Worm (Caenorhabditis elegans) whole organism, L4 larva: Measurements from ENCODE around the gene apc-11.
A peak's percentile ranks its signal among the peaks of the same experiment; 100 is the strongest.

Experiments used
- D1046.2 ChIP-seq: fragments of 200-800 bp; sonication (Bioruptor generic); IDR thresholded peaks from 2 replicates; pipeline ENCODE4 v1.3.6; 2022; ENCODE audit warnings: missing genetic modification characterization, missing compliant biosample characterization
- F10B5.3 ChIP-seq: sonication (generic microtip); optimal IDR thresholded peaks from 2 replicates; lab custom pipeline; 2016; ENCODE audit warnings: mild to moderate bottlenecking, missing genetic modification characterization, missing compliant biosample characterization
- R02D3.7 ChIP-seq: fragments of 150-350 bp; sonication (generic microtip); optimal IDR thresholded peaks from 3 replicates; lab custom pipeline; 2014; ENCODE audit warnings: missing biosample characterization, missing genetic modification characterization
- Y105C5A.15 ChIP-seq: fragments of 200-800 bp; sonication (Bioruptor generic); IDR thresholded peaks from 2 replicates; pipeline ENCODE4 v1.3.6; 2022; ENCODE audit warnings: missing genetic modification characterization, missing compliant biosample characterization
- Y5F2A.4 ChIP-seq: fragments of 200-800 bp; sonication (Bioruptor generic); optimal IDR thresholded peaks from 2 replicates; lab custom pipeline; 2018; ENCODE audit warnings: mild to moderate bottlenecking, missing genetic modification characterization, missing compliant biosample characterization
- aha-1 ChIP-seq: fragments of 150-350 bp; peaks from one replicate; lab custom pipeline; 2014; ENCODE audit warnings: missing biosample characterization, missing genetic modification characterization
- ama-1 ChIP-seq: fragments of 150-350 bp; optimal IDR thresholded peaks from 2 replicates; lab custom pipeline; 2014; ENCODE audit warnings: inconsistent platforms, mixed read lengths
- ceh-20 ChIP-seq: fragments of 200-800 bp; sonication (Bioruptor generic); IDR thresholded peaks from 2 replicates; pipeline ENCODE4 v1.3.6; 2022; ENCODE audit warnings: missing genetic modification reagents, missing genetic modification characterization, missing compliant biosample characterization
- ceh-32 ChIP-seq: sonication (generic microtip); optimal IDR thresholded peaks from 2 replicates; lab custom pipeline; 2016; ENCODE audit warnings: mild to moderate bottlenecking, missing genetic modification characterization, missing compliant biosample characterization; ENCODE audit not compliant: poor library complexity
- ceh-82 ChIP-seq: sonication (generic microtip); optimal IDR thresholded peaks from 2 replicates; lab custom pipeline; 2017; ENCODE audit warnings: missing biosample characterization, missing genetic modification characterization
- ces-1 ChIP-seq: fragments of 150-350 bp; sonication (generic microtip); optimal IDR thresholded peaks from 4 replicates; lab custom pipeline; 2014; ENCODE audit warnings: missing biosample characterization, missing genetic modification reagents, missing genetic modification characterization
- cey-2 ChIP-seq: sonication (generic microtip); optimal IDR thresholded peaks from 3 replicates; lab custom pipeline; 2017; ENCODE audit warnings: missing genetic modification characterization, mild to moderate bottlenecking, missing compliant biosample characterization, antibody characterized with exemption, borderline replicate concordance; ENCODE audit not compliant: insufficient read depth
- daf-12 ChIP-seq: fragments of 150-350 bp; optimal IDR thresholded peaks from 2 replicates; lab custom pipeline; 2014; ENCODE audit warnings: missing biosample characterization, missing genetic modification reagents, missing genetic modification characterization
- daf-8 ChIP-seq: fragments of 200-800 bp; sonication (Bioruptor generic); IDR thresholded peaks from 2 replicates; pipeline ENCODE4 v1.3.6; 2022; ENCODE audit warnings: missing genetic modification characterization, missing compliant biosample characterization
- dmd-8 ChIP-seq: fragments of 200-800 bp; sonication (Bioruptor generic); IDR thresholded peaks from 2 replicates; pipeline ENCODE4 v1.3.6; 2022; ENCODE audit warnings: missing genetic modification characterization, missing compliant biosample characterization
- dmd-9 ChIP-seq: fragments of 200-800 bp; sonication (Bioruptor generic); IDR thresholded peaks from 2 replicates; pipeline ENCODE4 v1.3.6; 2022; ENCODE audit warnings: missing genetic modification reagents, missing genetic modification characterization, missing compliant biosample characterization
- duxl-1 ChIP-seq: sonication (generic microtip); optimal IDR thresholded peaks from 2 replicates; lab custom pipeline; 2016; ENCODE audit warnings: mild to moderate bottlenecking, missing genetic modification characterization, moderate library complexity, missing compliant biosample characterization; ENCODE audit not compliant: poor library complexity
- dve-1 ChIP-seq: sonication (generic microtip); optimal IDR thresholded peaks from 2 replicates; lab custom pipeline; 2017; ENCODE audit warnings: antibody characterized with exemption, mild to moderate bottlenecking, missing genetic modification characterization, missing compliant biosample characterization; ENCODE audit not compliant: insufficient read depth
- egl-43 ChIP-seq: fragments of 200-800 bp; sonication (Bioruptor generic); IDR thresholded peaks from 2 replicates; pipeline ENCODE4 v1.3.6; 2022; ENCODE audit warnings: missing genetic modification reagents, missing genetic modification characterization, missing compliant biosample characterization
- hlh-11 ChIP-seq: fragments of 200-800 bp; sonication (Bioruptor generic); optimal IDR thresholded peaks from 2 replicates; lab custom pipeline; 2018; ENCODE audit warnings: mild to moderate bottlenecking, missing genetic modification characterization, missing compliant biosample characterization
- hlh-30 ChIP-seq: sonication (generic microtip); optimal IDR thresholded peaks from 2 replicates; lab custom pipeline; 2017; ENCODE audit warnings: antibody characterized with exemption, mild to moderate bottlenecking, missing genetic modification characterization, missing compliant biosample characterization; ENCODE audit not compliant: insufficient read depth
- hmg-1.1 ChIP-seq: fragments of 200-800 bp; sonication (Bioruptor generic); IDR thresholded peaks from 2 replicates; pipeline ENCODE4 v1.3.6; 2022; ENCODE audit warnings: missing genetic modification reagents, missing genetic modification characterization, missing compliant biosample characterization
- lin-39 ChIP-seq: fragments of 150-350 bp; optimal IDR thresholded peaks from 2 replicates; lab custom pipeline; 2014; ENCODE audit warnings: missing biosample characterization, missing genetic modification reagents, missing genetic modification characterization
- lir-3 ChIP-seq: sonication (generic microtip); optimal IDR thresholded peaks from 2 replicates; lab custom pipeline; 2016; ENCODE audit warnings: mild to moderate bottlenecking, missing genetic modification characterization, missing compliant biosample characterization
- lsy-2 ChIP-seq, 2 experiments: fragments of 150-350 bp in 1 of 2; sonication (generic microtip) in 1 of 2; optimal IDR thresholded peaks; 2 replicates each; lab custom pipeline; 2014 to 2017; ENCODE audit warnings: missing biosample characterization in 2 of 2, missing genetic modification characterization in 2 of 2
- madf-5 ChIP-seq, 2 experiments: fragments of 200-800 bp; sonication (Bioruptor generic); IDR thresholded peaks; 2 replicates each; pipeline ENCODE4 v1.3.6; 2022; ENCODE audit warnings: missing compliant biosample characterization in 2 of 2, missing genetic modification characterization in 2 of 2
- madf-9 ChIP-seq: fragments of 200-800 bp; sonication (Bioruptor generic); conservative IDR thresholded peaks from 2 replicates; pipeline ENCODE4 v1.3.6; 2022; ENCODE audit warnings: missing genetic modification reagents, missing genetic modification characterization, missing compliant biosample characterization
- mep-1 ChIP-seq: fragments of 150-350 bp; sonication (generic microtip); optimal IDR thresholded peaks from 3 replicates; lab custom pipeline; 2014; ENCODE audit warnings: missing biosample characterization, missing genetic modification characterization
- mes-2 ChIP-seq: sonication (generic microtip); optimal IDR thresholded peaks from 2 replicates; lab custom pipeline; 2016; ENCODE audit warnings: missing genotype, mild to moderate bottlenecking, missing genetic modification characterization, missing compliant biosample characterization; ENCODE audit not compliant: poor library complexity, severe bottlenecking
- nhr-10 ChIP-seq: fragments of 150-350 bp; optimal IDR thresholded peaks from 2 replicates; lab custom pipeline; 2014; ENCODE audit warnings: missing biosample characterization, missing genetic modification characterization
- nhr-11 ChIP-seq: fragments of 150-350 bp; optimal IDR thresholded peaks from 2 replicates; lab custom pipeline; 2014; ENCODE audit warnings: missing biosample characterization, missing genetic modification characterization
- nhr-111 ChIP-seq: fragments of 200-800 bp; sonication (Bioruptor generic); optimal IDR thresholded peaks from 2 replicates; lab custom pipeline; 2018; ENCODE audit warnings: mild to moderate bottlenecking, missing genetic modification characterization, missing compliant biosample characterization
- nhr-25 ChIP-seq: sonication (generic microtip); optimal IDR thresholded peaks from 2 replicates; lab custom pipeline; 2017; ENCODE audit warnings: missing genetic modification characterization, mild to moderate bottlenecking, missing compliant biosample characterization, antibody characterized with exemption, moderate library complexity, borderline replicate concordance; ENCODE audit not compliant: insufficient read depth
- nhr-28 ChIP-seq: fragments of 150-350 bp; optimal IDR thresholded peaks from 2 replicates; lab custom pipeline; 2014; ENCODE audit warnings: missing biosample characterization, missing genetic modification characterization
- nhr-41 ChIP-seq: fragments of 200-800 bp; sonication (Bioruptor generic); IDR thresholded peaks from 2 replicates; pipeline ENCODE4 v1.3.6; 2022; ENCODE audit warnings: missing genetic modification reagents, missing genetic modification characterization, missing compliant biosample characterization
- nhr-6 ChIP-seq: fragments of 150-350 bp; optimal IDR thresholded peaks from 2 replicates; lab custom pipeline; 2014; ENCODE audit warnings: missing biosample characterization, missing genetic modification characterization
- nhr-76 ChIP-seq: fragments of 150-350 bp; optimal IDR thresholded peaks from 2 replicates; lab custom pipeline; 2014; ENCODE audit warnings: missing biosample characterization, missing genetic modification characterization
- rbr-2 ChIP-seq: sonication (generic microtip); optimal IDR thresholded peaks from 2 replicates; lab custom pipeline; 2016; ENCODE audit warnings: missing genotype, missing genetic modification characterization, missing compliant biosample characterization
- sdz-12 ChIP-seq: fragments of 200-800 bp; sonication (Bioruptor generic); optimal IDR thresholded peaks from 2 replicates; lab custom pipeline; 2018; ENCODE audit warnings: mild to moderate bottlenecking, missing genetic modification characterization, missing compliant biosample characterization
- set-16 ChIP-seq: fragments of 200-800 bp; sonication (Bioruptor generic); IDR thresholded peaks from 2 replicates; pipeline ENCODE4 v1.3.6; 2022; ENCODE audit warnings: missing genetic modification reagents, missing genetic modification characterization, missing compliant biosample characterization
- spr-1 ChIP-seq: sonication (generic microtip); optimal IDR thresholded peaks from 2 replicates; lab custom pipeline; 2016; ENCODE audit warnings: mild to moderate bottlenecking, missing genetic modification characterization, missing compliant biosample characterization
- spr-3 ChIP-seq: fragments of 200-800 bp; sonication (Bioruptor generic); optimal IDR thresholded peaks from 2 replicates; lab custom pipeline; 2018; ENCODE audit warnings: mild to moderate bottlenecking, missing genetic modification characterization, missing compliant biosample characterization
- tag-97 ChIP-seq: fragments of 200-800 bp; sonication (Bioruptor generic); IDR thresholded peaks from 2 replicates; pipeline ENCODE4 v1.3.6; 2022; ENCODE audit warnings: missing genetic modification characterization, missing compliant biosample characterization
- tra-1 ChIP-seq: fragments of 200-800 bp; sonication (Bioruptor generic); IDR thresholded peaks from 2 replicates; pipeline ENCODE4 v1.3.6; 2022; ENCODE audit warnings: missing genetic modification reagents, missing genetic modification characterization, missing compliant biosample characterization
- unc-62 ChIP-seq, 3 experiments: fragments of 150-350 bp in 1 of 3; sonication (generic microtip); optimal IDR thresholded peaks in 2 of 3; peaks in 1 of 3; 1 replicate in 1 of 3; 2 replicates in 2 of 3; lab custom pipeline; 2014 to 2017; ENCODE audit warnings: missing biosample characterization in 3 of 3, missing genetic modification characterization in 3 of 3, missing genetic modification reagents in 3 of 3, missing genotype in 1 of 3
- vab-7 ChIP-seq: fragments of 200-800 bp; sonication (Bioruptor generic); IDR thresholded peaks from 2 replicates; pipeline ENCODE4 v1.3.6; 2022; ENCODE audit warnings: missing genetic modification reagents, missing genetic modification characterization, missing compliant biosample characterization
- zag-1 ChIP-seq: fragments of 150-350 bp; optimal IDR thresholded peaks from 2 replicates; lab custom pipeline; 2014; ENCODE audit warnings: missing biosample characterization, missing genetic modification characterization
- zfp-2 ChIP-seq: sonication (generic microtip); optimal IDR thresholded peaks from 2 replicates; lab custom pipeline; 2016; ENCODE audit warnings: mild to moderate bottlenecking, missing genetic modification characterization, missing compliant biosample characterization
- zip-11 ChIP-seq: fragments of 200-800 bp; sonication (Bioruptor generic); IDR thresholded peaks from 2 replicates; pipeline ENCODE4 v1.3.6; 2022; ENCODE audit warnings: missing genetic modification characterization, missing compliant biosample characterization
- ztf-7 ChIP-seq: fragments of 150-350 bp; optimal IDR thresholded peaks from 2 replicates; lab custom pipeline; 2014; ENCODE audit warnings: missing biosample characterization, missing genetic modification characterization

apc-11 gene

ce11 chrIII:4578385-4578903 is 15.8 kb downstream of the apc-11 start, which contains the start of the genes sel-5 and wdr-48:
sel-5 (minus strand) TSS chrIII:4578437.
wdr-48 (plus strand) TSS chrIII:4578853.
- TF ChIP-seq set-16, result no peak
- no peak for TF ChIP-seq ceh-20 (GFP tag; lab: Robert Waterston, UW)
- no peak for TF ChIP-seq spr-3 (GFP tag; lab: Kevin White, UChicago)
- no peak for TF ChIP-seq D1046.2 (GFP tag; lab: Robert Waterston, UW)
- no peak for TF ChIP-seq nhr-41 (GFP tag; lab: Robert Waterston, UW)
- no peak for TF ChIP-seq zag-1 (tag; lab: Kevin White, UChicago)
- no peak for TF ChIP-seq nhr-10
- TF ChIP-seq egl-43 (GFP tag; lab: Robert Waterston, UW), result no peak
- no peak for TF ChIP-seq dmd-9 (GFP tag; lab: Robert Waterston, UW)
- TF ChIP-seq mes-2, result peak; percentile 66
- TF ChIP-seq Y105C5A.15 (GFP tag; lab: Robert Waterston, UW), result no peak
- peak; percentile 22 for TF ChIP-seq nhr-6 (tag; lab: Kevin White, UChicago)
- no peak for TF ChIP-seq madf-5 (GFP tag; IDR thresholded peaks at IDR 0.05; lab: Robert Waterston, UW)
- TF ChIP-seq zfp-2, result no peak
- TF ChIP-seq aha-1 (tag; lab: Kevin White, UChicago), result no peak
- TF ChIP-seq ztf-7 (tag; lab: Kevin White, UChicago), result no peak
- TF ChIP-seq tra-1 (GFP tag; lab: Robert Waterston, UW), result no peak
- no peak for TF ChIP-seq nhr-25 (tag; lab: Kevin White, UChicago)
- TF ChIP-seq ceh-82 (tag; lab: Kevin White, UChicago), result no peak
- TF ChIP-seq Y5F2A.4 (GFP tag; lab: Kevin White, UChicago), result no peak
- TF ChIP-seq zip-11 (GFP tag; lab: Robert Waterston, UW), result no peak
- no peak for TF ChIP-seq nhr-11 (tag; lab: Kevin White, UChicago)
- TF ChIP-seq daf-12 (tag; lab: Kevin White, UChicago), result no peak
- TF ChIP-seq nhr-111 (GFP tag; lab: Kevin White, UChicago), result no peak
- peak; percentile 38 for TF ChIP-seq nhr-28
- TF ChIP-seq hmg-1.1 (GFP tag; lab: Robert Waterston, UW), result no peak; the same call in 1 of the 2 replicates
- peak; percentile 55 for TF ChIP-seq mep-1
- TF ChIP-seq rbr-2 (tag; lab: Kevin White, UChicago), result peak; percentile 5
- TF ChIP-seq tag-97 (GFP tag; lab: Robert Waterston, UW), result no peak
- no peak for TF ChIP-seq ceh-32 (tag; lab: Kevin White, UChicago)
- TF ChIP-seq cey-2, result no peak
- TF ChIP-seq daf-8 (GFP tag; lab: Robert Waterston, UW), result no peak
- peak; percentile 28 for TF ChIP-seq hlh-30 (tag; lab: Kevin White, UChicago)
- no peak for TF ChIP-seq lin-39 (tag; lab: Kevin White, UChicago)
- no peak for TF ChIP-seq sdz-12
- no peak for TF ChIP-seq spr-1 (tag; lab: Kevin White, UChicago)
- no peak for TF ChIP-seq nhr-76 (tag; lab: Kevin White, UChicago)
- TF ChIP-seq vab-7, result no peak
- TF ChIP-seq F10B5.3 (tag; lab: Kevin White, UChicago), result no peak
- peak; percentile 25 for TF ChIP-seq dve-1
- TF ChIP-seq lir-3 (tag; lab: Kevin White, UChicago), result no peak
- no peak for TF ChIP-seq hlh-11 (tag; lab: Kevin White, UChicago)
- TF ChIP-seq duxl-1, result no peak
- no peak for TF ChIP-seq dmd-8
- TF ChIP-seq unc-62 (GFP tag; optimal IDR thresholded peaks at IDR 0.05 in 1 of 2; lab: Kevin White, UChicago), result no peak
- no peak for TF ChIP-seq unc-62 (tag; optimal IDR thresholded peaks at IDR 0.05; lab: Kevin White, UChicago)
- no peak for TF ChIP-seq ama-1 (lab: Kevin White, UChicago)
- TF ChIP-seq madf-9 (GFP tag; lab: Robert Waterston, UW), result no peak
- peak in 1 of 2 experiments; percentile 62 for TF ChIP-seq lsy-2 (tag; optimal IDR thresholded peaks at IDR 0.05; lab: Kevin White, UChicago)
- no peak for TF ChIP-seq R02D3.7 (tag; lab: Kevin White, UChicago)
- no peak for TF ChIP-seq ces-1 (GFP tag; lab: Kevin White, UChicago)
